Worm (Caenorhabditis elegans) whole organism, L1 larva: ENCODE measurements around the gene arrd-13.

Experiments used
- C04F5.9 ChIP-seq: sonication (generic microtip); optimal IDR thresholded peaks from 2 replicates; lab custom pipeline; 2016; ENCODE audit warnings: missing genetic modification characterization, missing compliant biosample characterization
- C16A3.4 ChIP-seq: fragments of 150-350 bp; optimal IDR thresholded peaks from 2 replicates; lab custom pipeline; 2014; ENCODE audit warnings: missing biosample characterization, missing genetic modification characterization
- Y116A8C.19 ChIP-seq: sonication (generic microtip); optimal IDR thresholded peaks from 2 replicates; lab custom pipeline; 2016; ENCODE audit warnings: missing compliant biosample characterization, missing genetic modification characterization, borderline replicate concordance
- alr-1 ChIP-seq: fragments of 200-800 bp; sonication (Bioruptor generic); optimal IDR thresholded peaks from 2 replicates; lab custom pipeline; 2018; ENCODE audit warnings: borderline replicate concordance, mild to moderate bottlenecking, missing genetic modification characterization, missing compliant biosample characterization
- blmp-1 ChIP-seq: fragments of 150-350 bp; optimal IDR thresholded peaks from 2 replicates; lab custom pipeline; 2014; ENCODE audit warnings: missing biosample characterization, missing genetic modification characterization
- ceh-82 ChIP-seq, 3 experiments: fragments of 150-350 bp in 1 of 3; sonication (generic microtip) in 2 of 3; optimal IDR thresholded peaks; 2 replicates each; lab custom pipeline; 2014 to 2017; ENCODE audit warnings: missing biosample characterization in 3 of 3, missing genetic modification characterization in 3 of 3
- dsc-1 ChIP-seq: sonication (generic microtip); optimal IDR thresholded peaks from 2 replicates; lab custom pipeline; 2016; ENCODE audit warnings: mild to moderate bottlenecking, missing genetic modification characterization, missing compliant biosample characterization
- efl-1 ChIP-seq, 4 experiments: fragments of 150-350 bp; optimal IDR thresholded peaks in 3 of 4; peaks in 1 of 4; 1 replicate in 1 of 4; 2 replicates in 3 of 4; lab custom pipeline; 2014; ENCODE audit warnings: missing biosample characterization in 2 of 4, missing genetic modification characterization in 2 of 4, missing genetic modification reagents in 2 of 4
- elt-2 ChIP-seq: sonication (generic microtip); optimal IDR thresholded peaks from 2 replicates; lab custom pipeline; 2016; ENCODE audit warnings: missing genetic modification characterization, mild to moderate bottlenecking, inconsistent platforms, missing compliant biosample characterization, missing genetic modification reagents
- elt-3 ChIP-seq, 6 experiments: fragments of 150-350 bp in 1 of 6; sonication (generic microtip); optimal IDR thresholded peaks; 2 replicates each; lab custom pipeline; 2017 to 2018; ENCODE audit warnings: missing biosample characterization in 6 of 6, missing genetic modification characterization in 6 of 6, inconsistent platforms in 1 of 6
- fkh-10 ChIP-seq: sonication (generic microtip); optimal IDR thresholded peaks from 2 replicates; lab custom pipeline; 2017; ENCODE audit warnings: missing biosample characterization, missing genetic modification reagents, missing genetic modification characterization
- grh-1 ChIP-seq: fragments of 200-800 bp; sonication (Bioruptor generic); IDR thresholded peaks from 2 replicates; pipeline ENCODE4 v1.3.6; 2022; ENCODE audit warnings: missing genetic modification reagents, missing genetic modification characterization, missing compliant biosample characterization
- irx-1 ChIP-seq: sonication (generic microtip); optimal IDR thresholded peaks from 2 replicates; lab custom pipeline; 2016; ENCODE audit warnings: missing genetic modification characterization, missing compliant biosample characterization
- jun-1 ChIP-seq: fragments of 150-350 bp; optimal IDR thresholded peaks from 2 replicates; lab custom pipeline; 2014; ENCODE audit warnings: missing biosample characterization, missing genetic modification reagents, missing genetic modification characterization
- lin-13 ChIP-seq: fragments of 150-350 bp; optimal IDR thresholded peaks from 2 replicates; lab custom pipeline; 2014; ENCODE audit warnings: missing biosample characterization, missing genetic modification reagents, missing genetic modification characterization
- lin-14 ChIP-seq: fragments of 200-800 bp; sonication (Bioruptor generic); optimal IDR thresholded peaks from 2 replicates; lab custom pipeline; 2018; ENCODE audit warnings: mild to moderate bottlenecking, missing genetic modification characterization, moderate library complexity, missing compliant biosample characterization
- lin-35 ChIP-seq, 2 experiments: fragments of 150-350 bp; optimal IDR thresholded peaks; 2 replicates each; lab custom pipeline; 2014; ENCODE audit warnings: missing biosample characterization in 2 of 2, missing genetic modification characterization in 2 of 2, missing genetic modification reagents in 2 of 2
- lir-3 ChIP-seq: sonication (generic microtip); optimal IDR thresholded peaks from 2 replicates; lab custom pipeline; 2016; ENCODE audit warnings: mild to moderate bottlenecking, missing genetic modification characterization, moderate library complexity, missing compliant biosample characterization; ENCODE audit not compliant: poor library complexity
- lsy-2 ChIP-seq, 2 experiments: fragments of 150-350 bp; optimal IDR thresholded peaks; 2 replicates each; lab custom pipeline; 2014; ENCODE audit warnings: missing biosample characterization in 2 of 2, missing genetic modification characterization in 2 of 2
- mab-9 ChIP-seq: fragments of 200-800 bp; sonication (Bioruptor generic); IDR thresholded peaks from 2 replicates; pipeline ENCODE4 v1.3.6; 2022; ENCODE audit warnings: missing genetic modification reagents, missing genetic modification characterization, missing compliant biosample characterization
- mdl-1 ChIP-seq, 2 experiments: fragments of 150-350 bp; optimal IDR thresholded peaks; 2 replicates each; lab custom pipeline; 2014 to 2017; ENCODE audit warnings: missing biosample characterization in 2 of 2, missing genetic modification characterization in 2 of 2, inconsistent platforms in 1 of 2
- mep-1 ChIP-seq: fragments of 150-350 bp; optimal IDR thresholded peaks from 2 replicates; lab custom pipeline; 2014; ENCODE audit warnings: missing biosample characterization, missing genetic modification characterization
- nhr-19 ChIP-seq: fragments of 200-800 bp; sonication (Bioruptor generic); conservative IDR thresholded peaks from 2 replicates; pipeline ENCODE4 v1.3.6; 2022; ENCODE audit warnings: missing genetic modification characterization, missing compliant biosample characterization
- nhr-20 ChIP-seq: sonication (generic microtip); optimal IDR thresholded peaks from 2 replicates; lab custom pipeline; 2016; ENCODE audit warnings: mild to moderate bottlenecking, missing genetic modification characterization, missing compliant biosample characterization
- nhr-237 ChIP-seq: fragments of 150-350 bp; optimal IDR thresholded peaks from 2 replicates; lab custom pipeline; 2014; ENCODE audit warnings: missing biosample characterization, missing genetic modification characterization
- nhr-28 ChIP-seq: fragments of 150-350 bp; optimal IDR thresholded peaks from 2 replicates; lab custom pipeline; 2014; ENCODE audit warnings: missing biosample characterization, missing genetic modification characterization
- nhr-47 ChIP-seq: sonication (generic microtip); optimal IDR thresholded peaks from 2 replicates; lab custom pipeline; 2016; ENCODE audit warnings: mild to moderate bottlenecking, missing genetic modification characterization, moderate library complexity, missing compliant biosample characterization
- nhr-71 ChIP-seq: sonication (generic microtip); optimal IDR thresholded peaks from 2 replicates; lab custom pipeline; 2016; ENCODE audit warnings: mild to moderate bottlenecking, missing genetic modification characterization, moderate library complexity, missing compliant biosample characterization
- nhr-85 ChIP-seq: sonication (generic microtip); peaks from one replicate; lab custom pipeline; 2016; ENCODE audit warnings: missing genetic modification characterization, inconsistent platforms, missing compliant biosample characterization
- nhr-90 ChIP-seq: sonication (generic microtip); optimal IDR thresholded peaks from 2 replicates; lab custom pipeline; 2016; ENCODE audit warnings: mild to moderate bottlenecking, missing genetic modification characterization, missing compliant biosample characterization; ENCODE audit not compliant: poor library complexity
- pax-3 ChIP-seq: fragments of 200-800 bp; sonication (Bioruptor generic); optimal IDR thresholded peaks from 2 replicates; lab custom pipeline; 2018; ENCODE audit warnings: mild to moderate bottlenecking, missing genetic modification characterization, moderate library complexity, missing compliant biosample characterization
- rnt-1 ChIP-seq: sonication (generic microtip); optimal IDR thresholded peaks from 2 replicates; lab custom pipeline; 2016; ENCODE audit warnings: mild to moderate bottlenecking, missing genetic modification characterization, moderate library complexity, missing compliant biosample characterization
- skn-1 ChIP-seq: fragments of 150-350 bp; optimal IDR thresholded peaks from 2 replicates; lab custom pipeline; 2014; ENCODE audit warnings: missing biosample characterization, missing genetic modification characterization
- snpc-4 ChIP-seq: fragments of 150-350 bp; optimal IDR thresholded peaks from 2 replicates; lab custom pipeline; 2014; ENCODE audit warnings: missing biosample characterization, missing genetic modification characterization
- snu-23 ChIP-seq: sonication (generic microtip); optimal IDR thresholded peaks from 2 replicates; lab custom pipeline; 2016; ENCODE audit warnings: missing genetic modification characterization, missing compliant biosample characterization
- sup-37 ChIP-seq: fragments of 200-800 bp; sonication (Bioruptor generic); optimal IDR thresholded peaks from 2 replicates; lab custom pipeline; 2018; ENCODE audit warnings: mild to moderate bottlenecking, missing genetic modification characterization, missing compliant biosample characterization
- swsn-7 ChIP-seq: sonication (generic microtip); optimal IDR thresholded peaks from 2 replicates; lab custom pipeline; 2016; ENCODE audit warnings: missing genetic modification characterization, missing compliant biosample characterization
- tbx-2 ChIP-seq: sonication (generic microtip); optimal IDR thresholded peaks from 2 replicates; lab custom pipeline; 2016; ENCODE audit warnings: missing genetic modification characterization, missing compliant biosample characterization
- unc-86 ChIP-seq: sonication (generic microtip); optimal IDR thresholded peaks from 2 replicates; lab custom pipeline; 2016; ENCODE audit warnings: missing genetic modification characterization, missing compliant biosample characterization
- vab-15 ChIP-seq: sonication (generic microtip); optimal IDR thresholded peaks from 2 replicates; lab custom pipeline; 2017; ENCODE audit warnings: missing genotype, mild to moderate bottlenecking, missing genetic modification characterization, missing compliant biosample characterization
- zag-1 ChIP-seq: fragments of 150-350 bp; optimal IDR thresholded peaks from 2 replicates; lab custom pipeline; 2014; ENCODE audit warnings: missing biosample characterization, missing genetic modification characterization
- zip-4 ChIP-seq: fragments of 200-800 bp; sonication (Bioruptor generic); optimal IDR thresholded peaks from 2 replicates; lab custom pipeline; 2018; ENCODE audit warnings: mild to moderate bottlenecking, missing genetic modification characterization, moderate library complexity, missing compliant biosample characterization

The arrd-13 gene

ce11 chrII:13732146-13732545 is 26.1 kb upstream of the arrd-13 start:
- no peak for TF ChIP-seq zag-1 (tag; lab: Kevin White, UChicago)
- TF ChIP-seq, all 84 proteins: peak for 0

ce11 chrII:13732577-13732976 is 25.6 kb upstream of the arrd-13 start:
- TF ChIP-seq grh-1 (GFP tag; lab: Robert Waterston, UW) = 0 out of 2 replicates have a peak, but pooled peaks have one; percentile 16
- no peak for TF ChIP-seq dsc-1

- TF ChIP-seq efl-1 (optimal IDR thresholded peaks at IDR 0.05; lab: Kevin White, UChicago) (no peak), efl-1 (GFP tag; optimal IDR thresholded peaks at IDR 0.05 in 1 of 2; lab: Kevin White, UChicago) (peak in 1 of 2 experiments; percentile 55), nhr-20 (tag; lab: Kevin White, UChicago) (no peak), skn-1 (tag; lab: Kevin White, UChicago) (no peak), nhr-28 (tag; lab: Kevin White, UChicago) (no peak), jun-1 (no peak), alr-1 (tag; lab: Kevin White, UChicago) (no peak), mep-1 (tag; lab: Kevin White, UChicago) (no peak), lin-13 (no peak), ceh-82 (tag; optimal IDR thresholded peaks at IDR 0.05; lab: Kevin White, UChicago) (no peak), nhr-85 (tag; lab: Kevin White, UChicago) (peak; percentile 59)
These were observed 22.1 kb upstream of the arrd-13 start, which contains the start of gene R06B9.5 for ce11 chrII:13736089-13736488. Gene R06B9.5, plus strand, starts transcription at chrII:13736320.

- TF ChIP-seq fkh-10 (GFP tag; lab: Kevin White, UChicago) (no peak), mdl-1 (tag; optimal IDR thresholded peaks at IDR 0.05; lab: Kevin White, UChicago) (peak in 1 of 2 experiments; percentile 39), nhr-71 (tag; lab: Kevin White, UChicago) (peak; percentile 32), nhr-19 (peak; percentile 46), mep-1 (tag; lab: Kevin White, UChicago) (peak; percentile 3), snu-23 (GFP tag; lab: Kevin White, UChicago) (peak; percentile 34), nhr-47 (no peak), nhr-20 (tag; lab: Kevin White, UChicago) (peak; percentile 39), nhr-85 (tag; lab: Kevin White, UChicago) (peak; percentile 67), unc-86 (no peak), tbx-2 (tag; lab: Kevin White, UChicago) (peak; percentile 13), blmp-1 (peak; percentile 76), C16A3.4 (tag; lab: Kevin White, UChicago) (no peak), lin-35 (GFP tag; optimal IDR thresholded peaks at IDR 0.05; lab: Kevin White, UChicago) (peak in 1 of 2 experiments; percentile 51), lin-14 (GFP tag; lab: Kevin White, UChicago) (peak; percentile 58), lsy-2 (tag; optimal IDR thresholded peaks at IDR 0.05; lab: Kevin White, UChicago) (peak in 1 of 2 experiments; percentile 5), Y116A8C.19 (no peak), nhr-237 (tag; lab: Kevin White, UChicago) (no peak), nhr-90 (tag; lab: Kevin White, UChicago) (peak; percentile 11)
These were observed 21.3 kb upstream of the arrd-13 start for ce11 chrII:13736906-13737305.

- no peak for TF ChIP-seq Y116A8C.19
- peak; percentile 10 for TF ChIP-seq snu-23 (GFP tag; lab: Kevin White, UChicago)
- TF ChIP-seq elt-2 = peak; percentile 84
- TF ChIP-seq irx-1 (tag; lab: Kevin White, UChicago) = no peak
- no peak for TF ChIP-seq C16A3.4 (tag; lab: Kevin White, UChicago)
- no peak for TF ChIP-seq snpc-4
- TF ChIP-seq mab-9 (GFP tag; lab: Robert Waterston, UW) = no peak
- no peak for TF ChIP-seq swsn-7 (tag; lab: Kevin White, UChicago)
- no peak for TF ChIP-seq vab-15 (tag; lab: Kevin White, UChicago)
- no peak for TF ChIP-seq sup-37 (GFP tag; lab: Kevin White, UChicago)
- TF ChIP-seq elt-3 (tag; optimal IDR thresholded peaks at IDR 0.05; lab: Kevin White, UChicago) = peak in 2 of 6 experiments; percentile 58 to 87
- TF ChIP-seq lin-35 (GFP tag; optimal IDR thresholded peaks at IDR 0.05; lab: Kevin White, UChicago) = peak in 1 of 2 experiments; percentile 18
- no peak for TF ChIP-seq lin-13
- no peak for TF ChIP-seq pax-3 (tag; lab: Kevin White, UChicago)
- TF ChIP-seq nhr-19 = no peak
- no peak for TF ChIP-seq zip-4
- no peak for TF ChIP-seq jun-1
- no peak for TF ChIP-seq rnt-1 (tag; lab: Kevin White, UChicago)
- TF ChIP-seq lir-3 (tag; lab: Kevin White, UChicago) = no peak
- TF ChIP-seq C04F5.9 (tag; lab: Kevin White, UChicago) = no peak
These were observed 20.3 kb upstream of the arrd-13 start for ce11 chrII:13737751-13738525.
